Fruit fly (Drosophila melanogaster) Kc167 (cell line): Measurements from ENCODE around the gene CG33934.

Experiments
- Myc ChIP-seq: fragments of >200 bp; optimal IDR thresholded peaks from 2 replicates; lab custom pipeline; 2017; ENCODE audit warnings: missing external identifiers
- Sin3A ChIP-seq: fragments of >200 bp; optimal IDR thresholded peaks from 2 replicates; lab custom pipeline; 2018; ENCODE audit warnings: missing external identifiers
- h ChIP-seq: fragments of >200 bp; optimal IDR thresholded peaks from 3 replicates; lab custom pipeline; 2018; ENCODE audit warnings: missing external identifiers
- insv ChIP-seq: fragments of >200 bp; optimal IDR thresholded peaks from 3 replicates; lab custom pipeline; 2018; ENCODE audit warnings: missing external identifiers
- ttk ChIP-seq: sonication (Bioruptor generic); optimal IDR thresholded peaks from 2 replicates; lab custom pipeline; 2017; ENCODE audit warnings: missing external identifiers

DNA sequence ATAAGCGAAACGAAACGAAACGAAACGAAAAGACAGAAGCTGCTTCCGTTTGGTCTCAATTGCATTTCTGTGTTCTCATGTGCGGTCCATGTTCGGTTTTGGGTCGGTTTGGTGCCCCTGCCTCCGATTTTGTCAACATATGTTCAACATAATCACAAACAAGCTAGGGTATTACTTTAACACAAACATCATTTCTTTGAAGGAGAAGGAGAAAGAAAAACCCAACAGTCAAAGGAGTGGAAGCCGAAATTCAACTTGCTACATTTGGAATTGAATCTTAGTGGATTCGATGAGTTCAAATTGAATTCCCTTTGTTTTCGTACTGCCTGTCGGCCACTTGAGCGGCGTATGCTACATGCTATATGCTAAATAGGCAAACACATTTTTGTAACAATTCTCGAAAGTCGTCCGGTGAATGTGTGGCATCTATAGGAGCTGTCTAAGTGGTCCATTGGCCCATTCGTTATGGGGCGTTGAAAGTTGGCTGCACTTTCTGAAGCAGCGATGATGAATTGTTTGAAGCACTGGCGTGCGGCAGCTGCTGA lies 45.0 kb upstream of the CG33934 start:
- TF ChIP-seq h = no peak
- TF ChIP-seq Myc (lab: Kevin White, UChicago) = no peak
- no peak for TF ChIP-seq insv (lab: Kevin White, UChicago)
- TF ChIP-seq ttk (lab: Kevin White, UChicago) = no peak
- TF ChIP-seq Sin3A = no peak
